Fruit fly (Drosophila melanogaster) whole organism: ENCODE measurements around the gene Lcp65Af.

Experiments used
- CG8478 ChIP-seq: fragments of >200 bp; optimal IDR thresholded peaks from 2 replicates; lab custom pipeline; 2018; ENCODE audit warnings: inconsistent platforms
- Dll ChIP-seq: fragments of >200 bp; optimal IDR thresholded peaks from 2 replicates; lab custom pipeline; 2017
- pan ChIP-seq: fragments of >200 bp; optimal IDR thresholded peaks from 2 replicates; lab custom pipeline; 2017
- psq ChIP-seq: fragments of >200 bp; optimal IDR thresholded peaks from 2 replicates; lab custom pipeline; 2017
- usp ChIP-seq: fragments of >200 bp; optimal IDR thresholded peaks from 2 replicates; lab custom pipeline; 2017; ENCODE audit warnings: missing biosample characterization, missing genetic modification characterization, mixed read lengths

- TF ChIP-seq Dll (no peak), usp (GFP tag; lab: Kevin White, UChicago) (no peak), pan (no peak), CG8478 (lab: Kevin White, UChicago) (no peak), psq (lab: Kevin White, UChicago) (no peak)
These were observed 4.3 kb upstream of the Lcp65Af start for dm6 chr3L:6140771-6141472.
